Worm (Caenorhabditis elegans) whole organism, L4 larva: ENCODE data around the gene Y61B8B.3.

Source experiments
- duxl-1 ChIP-seq: sonication (generic microtip); optimal IDR thresholded peaks from 2 replicates; lab custom pipeline; 2016; ENCODE audit warnings: mild to moderate bottlenecking, missing genetic modification characterization, moderate library complexity, missing compliant biosample characterization; ENCODE audit not compliant: poor library complexity
- gei-8 ChIP-seq: fragments of 200-800 bp; sonication (Bioruptor generic); optimal IDR thresholded peaks from 2 replicates; lab custom pipeline; 2018; ENCODE audit warnings: mild to moderate bottlenecking, missing genetic modification characterization, missing compliant biosample characterization
- lin-39 ChIP-seq: fragments of 150-350 bp; optimal IDR thresholded peaks from 2 replicates; lab custom pipeline; 2014; ENCODE audit warnings: missing biosample characterization, missing genetic modification reagents, missing genetic modification characterization
- nhr-77 ChIP-seq: fragments of 150-350 bp; optimal IDR thresholded peaks from 2 replicates; lab custom pipeline; 2014; ENCODE audit warnings: missing biosample characterization, missing genetic modification characterization
- pha-4 ChIP-seq, 2 experiments: fragments of 150-350 bp in 1 of 2; fragments of 200-800 bp in 1 of 2; sonication (Bioruptor generic) in 1 of 2; IDR thresholded peaks in 1 of 2; optimal IDR thresholded peaks in 1 of 2; 2 replicates each; pipeline versions ENCODE4 v1.3.6 to Lab custom; 2014 to 2022; ENCODE audit warnings: missing genetic modification characterization in 2 of 2, missing genetic modification reagents in 2 of 2, missing biosample characterization in 1 of 2, missing compliant biosample characterization in 1 of 2

DNA sequence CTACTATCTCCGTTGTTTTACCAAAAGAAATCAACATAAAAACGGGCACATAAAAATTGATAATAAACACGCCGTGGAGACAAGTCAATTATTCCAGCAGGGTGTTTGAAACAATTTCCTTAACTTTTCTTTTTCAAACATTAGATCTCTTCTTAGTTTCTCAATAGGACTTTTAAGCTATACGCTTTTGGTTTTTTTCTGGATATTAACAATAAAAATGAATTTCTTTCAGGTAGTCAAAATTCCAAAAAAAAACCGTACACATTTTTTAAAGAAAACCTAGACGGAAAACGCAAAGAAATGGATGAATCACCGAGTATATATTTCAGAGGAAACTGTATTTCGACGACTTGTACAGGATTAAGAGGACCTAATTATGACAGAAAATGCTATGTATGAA, 19.1 kb upstream of the Y61B8B.3 start, which contains the start of gene fbxa-185:
- TF ChIP-seq nhr-77 (tag; lab: Kevin White, UChicago) (no peak), lin-39 (tag; lab: Kevin White, UChicago) (no peak), gei-8 (GFP tag; lab: Kevin White, UChicago) (no peak), duxl-1 (tag; lab: Kevin White, UChicago) (no peak), pha-4 (GFP tag; IDR thresholded peaks at IDR 0.05; lab: Robert Waterston, UW) (no peak), pha-4 (tag; optimal IDR thresholded peaks at IDR 0.05; lab: Kevin White, UChicago) (no peak)
